Fruit fly (Drosophila melanogaster) Kc167 (cell line): Measurements from ENCODE around the gene LManI.

ENCODE experiments used
- h ChIP-seq: fragments of >200 bp; optimal IDR thresholded peaks from 3 replicates; lab custom pipeline; 2018; ENCODE audit warnings: missing external identifiers
- psq ChIP-seq: fragments of >200 bp; optimal IDR thresholded peaks from 2 replicates; lab custom pipeline; 2017; ENCODE audit warnings: missing external identifiers
- ttk ChIP-seq: sonication (Bioruptor generic); optimal IDR thresholded peaks from 2 replicates; lab custom pipeline; 2017; ENCODE audit warnings: missing external identifiers

dm6 chr2L:10455944-10456520 is 1.0 kb downstream of the LManI start:
- TF ChIP-seq ttk (lab: Kevin White, UChicago), result no peak
- no peak for TF ChIP-seq h
- no peak for TF ChIP-seq psq (lab: Kevin White, UChicago)
